Worm (Caenorhabditis elegans) whole organism, L4 larva: ENCODE measurements around the gene B0496.6.

ENCODE experiments used
- D1046.2 ChIP-seq: fragments of 200-800 bp; sonication (Bioruptor generic); IDR thresholded peaks from 2 replicates; pipeline ENCODE4 v1.3.6; 2022; ENCODE audit warnings: missing genetic modification characterization, missing compliant biosample characterization
- F26F4.8 ChIP-seq: fragments of 200-800 bp; sonication (Bioruptor generic); conservative IDR thresholded peaks from 2 replicates; pipeline ENCODE4 v1.3.6; 2022; ENCODE audit warnings: missing genetic modification characterization, missing compliant biosample characterization
- F37D6.2 ChIP-seq: sonication (generic microtip); optimal IDR thresholded peaks from 2 replicates; lab custom pipeline; 2016; ENCODE audit warnings: mild to moderate bottlenecking, missing genetic modification characterization, missing compliant biosample characterization
- F44E2.7 ChIP-seq: fragments of 200-800 bp; sonication (Bioruptor generic); IDR thresholded peaks from 2 replicates; pipeline ENCODE4 v2.1.2; 2022; ENCODE audit warnings: missing genetic modification characterization, missing compliant biosample characterization
- F49E8.2 ChIP-seq: sonication (generic microtip); optimal IDR thresholded peaks from 2 replicates; lab custom pipeline; 2016; ENCODE audit warnings: missing compliant biosample characterization, mild to moderate bottlenecking, missing genetic modification characterization, borderline replicate concordance
- R02D3.7 ChIP-seq: fragments of 150-350 bp; sonication (generic microtip); optimal IDR thresholded peaks from 3 replicates; lab custom pipeline; 2014; ENCODE audit warnings: missing biosample characterization, missing genetic modification characterization
- aha-1 ChIP-seq: fragments of 150-350 bp; peaks from one replicate; lab custom pipeline; 2014; ENCODE audit warnings: missing biosample characterization, missing genetic modification characterization
- arid-1 ChIP-seq: fragments of 200-800 bp; sonication (Bioruptor generic); conservative IDR thresholded peaks from 2 replicates; pipeline ENCODE4 v1.3.6; 2022; ENCODE audit warnings: missing genetic modification reagents, missing genetic modification characterization, missing compliant biosample characterization
- ceh-20 ChIP-seq: fragments of 200-800 bp; sonication (Bioruptor generic); IDR thresholded peaks from 2 replicates; pipeline ENCODE4 v1.3.6; 2022; ENCODE audit warnings: missing genetic modification reagents, missing genetic modification characterization, missing compliant biosample characterization
- ceh-28 ChIP-seq: fragments of 150-350 bp; optimal IDR thresholded peaks from 2 replicates; lab custom pipeline; 2014; ENCODE audit warnings: missing biosample characterization, missing genetic modification reagents, missing genetic modification characterization
- ctbp-1 ChIP-seq: fragments of 200-800 bp; sonication (Bioruptor generic); IDR thresholded peaks from 2 replicates; pipeline ENCODE4 v1.3.6; 2022; ENCODE audit warnings: missing genetic modification reagents, missing genetic modification characterization, missing compliant biosample characterization
- daf-12 ChIP-seq: fragments of 150-350 bp; optimal IDR thresholded peaks from 2 replicates; lab custom pipeline; 2014; ENCODE audit warnings: missing biosample characterization, missing genetic modification reagents, missing genetic modification characterization
- dmd-6 ChIP-seq: fragments of 200-800 bp; sonication (Bioruptor generic); IDR thresholded peaks from 2 replicates; pipeline ENCODE4 v1.3.6; 2022; ENCODE audit warnings: missing genetic modification reagents, missing genetic modification characterization, missing compliant biosample characterization
- dmd-9 ChIP-seq: fragments of 200-800 bp; sonication (Bioruptor generic); IDR thresholded peaks from 2 replicates; pipeline ENCODE4 v1.3.6; 2022; ENCODE audit warnings: missing genetic modification reagents, missing genetic modification characterization, missing compliant biosample characterization
- dpl-1 ChIP-seq: fragments of 150-350 bp; optimal IDR thresholded peaks from 2 replicates; lab custom pipeline; 2014; ENCODE audit warnings: missing biosample characterization, missing genetic modification reagents, missing genetic modification characterization
- duxl-1 ChIP-seq: sonication (generic microtip); optimal IDR thresholded peaks from 2 replicates; lab custom pipeline; 2016; ENCODE audit warnings: mild to moderate bottlenecking, missing genetic modification characterization, moderate library complexity, missing compliant biosample characterization; ENCODE audit not compliant: poor library complexity
- egl-43 ChIP-seq: fragments of 200-800 bp; sonication (Bioruptor generic); IDR thresholded peaks from 2 replicates; pipeline ENCODE4 v1.3.6; 2022; ENCODE audit warnings: missing genetic modification reagents, missing genetic modification characterization, missing compliant biosample characterization
- fkh-10 ChIP-seq: fragments of 150-350 bp; optimal IDR thresholded peaks from 2 replicates; lab custom pipeline; 2014; ENCODE audit warnings: missing biosample characterization, missing genetic modification reagents, missing genetic modification characterization
- hif-1 ChIP-seq, 2 experiments: sonication (generic microtip); optimal IDR thresholded peaks; 2 replicates each; lab custom pipeline; 2016 to 2017; ENCODE audit warnings: missing compliant biosample characterization in 2 of 2, missing genetic modification characterization in 2 of 2, missing genetic modification reagents in 2 of 2, missing genotype in 2 of 2, mild to moderate bottlenecking in 1 of 2
- hlh-11 ChIP-seq: fragments of 200-800 bp; sonication (Bioruptor generic); optimal IDR thresholded peaks from 2 replicates; lab custom pipeline; 2018; ENCODE audit warnings: mild to moderate bottlenecking, missing genetic modification characterization, missing compliant biosample characterization
- hlh-30 ChIP-seq: sonication (generic microtip); optimal IDR thresholded peaks from 2 replicates; lab custom pipeline; 2017; ENCODE audit warnings: antibody characterized with exemption, mild to moderate bottlenecking, missing genetic modification characterization, missing compliant biosample characterization; ENCODE audit not compliant: insufficient read depth
- hmg-1.1 ChIP-seq: fragments of 200-800 bp; sonication (Bioruptor generic); IDR thresholded peaks from 2 replicates; pipeline ENCODE4 v1.3.6; 2022; ENCODE audit warnings: missing genetic modification reagents, missing genetic modification characterization, missing compliant biosample characterization
- lin-1 ChIP-seq: fragments of 200-800 bp; sonication (Bioruptor generic); IDR thresholded peaks from 2 replicates; pipeline ENCODE4 v1.3.6; 2022; ENCODE audit warnings: missing genetic modification reagents, missing genetic modification characterization, missing compliant biosample characterization
- lin-13 ChIP-seq: fragments of 150-350 bp; optimal IDR thresholded peaks from 2 replicates; lab custom pipeline; 2014; ENCODE audit warnings: missing biosample characterization, missing genetic modification reagents, missing genetic modification characterization
- lin-15B ChIP-seq: fragments of 150-350 bp; sonication (generic microtip); optimal IDR thresholded peaks from 3 replicates; lab custom pipeline; 2014; ENCODE audit warnings: missing biosample characterization, missing genetic modification characterization
- lsy-2 ChIP-seq, 2 experiments: fragments of 150-350 bp in 1 of 2; sonication (generic microtip) in 1 of 2; optimal IDR thresholded peaks; 2 replicates each; lab custom pipeline; 2014 to 2017; ENCODE audit warnings: missing biosample characterization in 2 of 2, missing genetic modification characterization in 2 of 2
- madf-5 ChIP-seq, 2 experiments: fragments of 200-800 bp; sonication (Bioruptor generic); IDR thresholded peaks; 2 replicates each; pipeline ENCODE4 v1.3.6; 2022; ENCODE audit warnings: missing compliant biosample characterization in 2 of 2, missing genetic modification characterization in 2 of 2
- madf-9 ChIP-seq: fragments of 200-800 bp; sonication (Bioruptor generic); conservative IDR thresholded peaks from 2 replicates; pipeline ENCODE4 v1.3.6; 2022; ENCODE audit warnings: missing genetic modification reagents, missing genetic modification characterization, missing compliant biosample characterization
- mdl-1 ChIP-seq, 2 experiments: fragments of 150-350 bp in 1 of 2; sonication (generic microtip) in 1 of 2; optimal IDR thresholded peaks; 2 replicates each; lab custom pipeline; 2014 to 2017; ENCODE audit warnings: missing biosample characterization in 2 of 2, missing genetic modification characterization in 2 of 2
- mes-2 ChIP-seq: sonication (generic microtip); optimal IDR thresholded peaks from 2 replicates; lab custom pipeline; 2016; ENCODE audit warnings: missing genotype, mild to moderate bottlenecking, missing genetic modification characterization, missing compliant biosample characterization; ENCODE audit not compliant: poor library complexity, severe bottlenecking
- mxl-2 ChIP-seq: fragments of 200-800 bp; sonication (Bioruptor generic); conservative IDR thresholded peaks from 2 replicates; pipeline ENCODE4 v1.3.6; 2022; ENCODE audit warnings: missing genetic modification reagents, missing genetic modification characterization, missing compliant biosample characterization
- mxl-3 ChIP-seq: fragments of 200-800 bp; sonication (Bioruptor generic); optimal IDR thresholded peaks from 2 replicates; lab custom pipeline; 2018; ENCODE audit warnings: mild to moderate bottlenecking, missing genetic modification characterization, missing compliant biosample characterization
- nhr-102 ChIP-seq: sonication (generic microtip); optimal IDR thresholded peaks from 2 replicates; lab custom pipeline; 2016; ENCODE audit warnings: mild to moderate bottlenecking, missing genetic modification characterization, moderate library complexity, missing compliant biosample characterization
- nhr-11 ChIP-seq: fragments of 150-350 bp; optimal IDR thresholded peaks from 2 replicates; lab custom pipeline; 2014; ENCODE audit warnings: missing biosample characterization, missing genetic modification characterization
- nhr-111 ChIP-seq: fragments of 200-800 bp; sonication (Bioruptor generic); optimal IDR thresholded peaks from 2 replicates; lab custom pipeline; 2018; ENCODE audit warnings: mild to moderate bottlenecking, missing genetic modification characterization, missing compliant biosample characterization
- nhr-28 ChIP-seq: fragments of 150-350 bp; optimal IDR thresholded peaks from 2 replicates; lab custom pipeline; 2014; ENCODE audit warnings: missing biosample characterization, missing genetic modification characterization
- nhr-48 ChIP-seq: sonication (generic microtip); optimal IDR thresholded peaks from 2 replicates; lab custom pipeline; 2016; ENCODE audit warnings: mild to moderate bottlenecking, missing genetic modification characterization, missing compliant biosample characterization
- nhr-77 ChIP-seq: fragments of 150-350 bp; optimal IDR thresholded peaks from 2 replicates; lab custom pipeline; 2014; ENCODE audit warnings: missing biosample characterization, missing genetic modification characterization
- rbr-2 ChIP-seq: sonication (generic microtip); optimal IDR thresholded peaks from 2 replicates; lab custom pipeline; 2016; ENCODE audit warnings: missing genotype, missing genetic modification characterization, missing compliant biosample characterization
- sdz-12 ChIP-seq: fragments of 200-800 bp; sonication (Bioruptor generic); optimal IDR thresholded peaks from 2 replicates; lab custom pipeline; 2018; ENCODE audit warnings: mild to moderate bottlenecking, missing genetic modification characterization, missing compliant biosample characterization
- set-16 ChIP-seq: fragments of 200-800 bp; sonication (Bioruptor generic); IDR thresholded peaks from 2 replicates; pipeline ENCODE4 v1.3.6; 2022; ENCODE audit warnings: missing genetic modification reagents, missing genetic modification characterization, missing compliant biosample characterization
- tra-1 ChIP-seq: fragments of 200-800 bp; sonication (Bioruptor generic); IDR thresholded peaks from 2 replicates; pipeline ENCODE4 v1.3.6; 2022; ENCODE audit warnings: missing genetic modification reagents, missing genetic modification characterization, missing compliant biosample characterization
- unc-39 ChIP-seq: sonication (generic microtip); optimal IDR thresholded peaks from 2 replicates; lab custom pipeline; 2017; ENCODE audit warnings: missing biosample characterization, missing genetic modification characterization
- unc-62 ChIP-seq, 3 experiments: fragments of 150-350 bp in 1 of 3; sonication (generic microtip); optimal IDR thresholded peaks in 2 of 3; peaks in 1 of 3; 1 replicate in 1 of 3; 2 replicates in 2 of 3; lab custom pipeline; 2014 to 2017; ENCODE audit warnings: missing biosample characterization in 3 of 3, missing genetic modification characterization in 3 of 3, missing genetic modification reagents in 3 of 3, missing genotype in 1 of 3
- vab-7 ChIP-seq: fragments of 200-800 bp; sonication (Bioruptor generic); IDR thresholded peaks from 2 replicates; pipeline ENCODE4 v1.3.6; 2022; ENCODE audit warnings: missing genetic modification reagents, missing genetic modification characterization, missing compliant biosample characterization
- zag-1 ChIP-seq: fragments of 150-350 bp; optimal IDR thresholded peaks from 2 replicates; lab custom pipeline; 2014; ENCODE audit warnings: missing biosample characterization, missing genetic modification characterization
- zfp-3 ChIP-seq: fragments of 200-800 bp; sonication (Bioruptor generic); conservative IDR thresholded peaks from 2 replicates; pipeline ENCODE4 v1.3.6; 2022; ENCODE audit warnings: missing genetic modification reagents, missing genetic modification characterization, missing compliant biosample characterization

B0496.6 gene

ce11 chrIV:7400502-7401118 is 18.3 kb upstream of the B0496.6 start (continued):
- TF ChIP-seq nhr-28 (tag; lab: Kevin White, UChicago) = no peak
- TF ChIP-seq lin-13 = no peak
- no peak for TF ChIP-seq D1046.2 (GFP tag; lab: Robert Waterston, UW)
- TF ChIP-seq madf-9 = no peak
- TF ChIP-seq nhr-102 = no peak
- TF ChIP-seq F44E2.7 (GFP tag; lab: Robert Waterston, UW) = no peak
- TF ChIP-seq nhr-11 (tag; lab: Kevin White, UChicago) = no peak
- TF ChIP-seq lin-15B (tag; lab: Kevin White, UChicago) = no peak
- TF ChIP-seq R02D3.7 = no peak
- TF ChIP-seq zag-1 (tag; lab: Kevin White, UChicago) = no peak
- TF ChIP-seq nhr-77 (tag; lab: Kevin White, UChicago) = no peak
- TF ChIP-seq daf-12 = no peak
- TF ChIP-seq madf-5 (GFP tag; IDR thresholded peaks at IDR 0.05; lab: Robert Waterston, UW) = no peak
- TF ChIP-seq duxl-1 (tag; lab: Kevin White, UChicago) = no peak
- TF ChIP-seq nhr-111 (GFP tag; lab: Kevin White, UChicago) = no peak
- TF ChIP-seq dpl-1 (GFP tag; lab: Kevin White, UChicago) = no peak
- peak in 1 of 2 experiments; percentile 25 for TF ChIP-seq hif-1 (tag; optimal IDR thresholded peaks at IDR 0.05; lab: Kevin White, UChicago)
- TF ChIP-seq lin-1 = no peak
- 0 out of 2 replicates have a peak, but pooled peaks have one; percentile 14 for TF ChIP-seq hmg-1.1 (GFP tag; lab: Robert Waterston, UW)
- no peak for TF ChIP-seq sdz-12 (GFP tag; lab: Kevin White, UChicago)
- TF ChIP-seq aha-1 (tag; lab: Kevin White, UChicago) = peak; percentile 41
- no peak for TF ChIP-seq F26F4.8 (GFP tag; lab: Robert Waterston, UW)
- TF ChIP-seq unc-39 (tag; lab: Kevin White, UChicago) = no peak
- TF ChIP-seq unc-62 (GFP tag; optimal IDR thresholded peaks at IDR 0.05 in 1 of 2; lab: Kevin White, UChicago) = peak in 1 of 2 experiments; percentile 76
- no peak for TF ChIP-seq unc-62 (tag; optimal IDR thresholded peaks at IDR 0.05; lab: Kevin White, UChicago)
- TF ChIP-seq dmd-6 (GFP tag; lab: Robert Waterston, UW) = no peak
- TF ChIP-seq zfp-3 (GFP tag; lab: Robert Waterston, UW) = no peak
- no peak for TF ChIP-seq nhr-48
- no peak for TF ChIP-seq mxl-2 (GFP tag; lab: Robert Waterston, UW)

DNA sequence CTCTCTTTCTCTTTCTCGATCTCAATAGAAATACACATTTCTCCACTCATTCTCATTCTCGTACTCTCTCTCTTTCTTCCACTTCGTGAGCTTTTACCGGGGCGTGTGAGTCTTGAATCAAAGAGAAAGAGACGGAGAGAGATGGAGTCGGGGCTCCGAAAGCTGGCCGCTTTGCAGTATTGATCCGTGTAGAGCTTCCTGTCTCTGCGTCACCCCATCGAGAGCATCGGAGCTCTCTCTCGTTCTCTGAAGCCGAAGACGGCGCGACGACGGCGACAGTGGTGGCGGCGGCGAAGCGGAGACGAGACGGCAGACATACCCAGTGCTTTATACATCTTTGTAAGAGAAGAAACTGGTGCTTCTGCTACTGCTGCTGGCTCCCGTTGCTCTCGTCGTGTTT is 16.8 kb upstream of the B0496.6 start:
- TF ChIP-seq egl-43 = peak; percentile 85
- peak; percentile 94 for TF ChIP-seq F37D6.2 (tag; lab: Kevin White, UChicago)
- peak in 1 of 2 experiments; percentile 61 for TF ChIP-seq unc-62 (GFP tag; optimal IDR thresholded peaks at IDR 0.05 in 1 of 2; lab: Kevin White, UChicago)
- TF ChIP-seq unc-62 (tag; optimal IDR thresholded peaks at IDR 0.05; lab: Kevin White, UChicago) = no peak
- no peak for TF ChIP-seq arid-1 (GFP tag; lab: Robert Waterston, UW)
- TF ChIP-seq lsy-2 (tag; optimal IDR thresholded peaks at IDR 0.05; lab: Kevin White, UChicago) = peak; percentile 25 to 71
- TF ChIP-seq mxl-3 (GFP tag; lab: Kevin White, UChicago) = no peak
- TF ChIP-seq aha-1 (tag; lab: Kevin White, UChicago) = peak; percentile 97
- peak; percentile 28; the same call in 1 of the 2 replicates for TF ChIP-seq dmd-6 (GFP tag; lab: Robert Waterston, UW)
- TF ChIP-seq zfp-3 (GFP tag; lab: Robert Waterston, UW) = no peak
- TF ChIP-seq ctbp-1 = peak; percentile 88
- TF ChIP-seq set-16 (GFP tag; lab: Robert Waterston, UW) = peak; percentile 97
- peak in 1 of 2 experiments; percentile 35 for TF ChIP-seq mdl-1 (tag; optimal IDR thresholded peaks at IDR 0.05; lab: Kevin White, UChicago)
- TF ChIP-seq F49E8.2 (tag; lab: Kevin White, UChicago) = no peak
- peak; percentile 77 for TF ChIP-seq nhr-11 (tag; lab: Kevin White, UChicago)
- peak; percentile 89 for TF ChIP-seq rbr-2
- TF ChIP-seq fkh-10 = peak; percentile 97
- peak; percentile 61; the same call in 1 of the 2 replicates for TF ChIP-seq vab-7
- TF ChIP-seq nhr-111 (GFP tag; lab: Kevin White, UChicago) = no peak
- TF ChIP-seq hlh-11 = peak; percentile 74
- peak in 1 of 2 experiments; percentile 65 for TF ChIP-seq hif-1 (tag; optimal IDR thresholded peaks at IDR 0.05; lab: Kevin White, UChicago)
- TF ChIP-seq tra-1 (GFP tag; lab: Robert Waterston, UW) = peak; percentile 47; the same call in 1 of the 2 replicates
- TF ChIP-seq dpl-1 (GFP tag; lab: Kevin White, UChicago) = peak; percentile 5
- TF ChIP-seq hmg-1.1 (GFP tag; lab: Robert Waterston, UW) = peak; percentile 86
- peak; percentile 74 for TF ChIP-seq ceh-20 (GFP tag; lab: Robert Waterston, UW)
- TF ChIP-seq ceh-28 (tag; lab: Kevin White, UChicago) = peak; percentile 56
- peak; percentile 15 for TF ChIP-seq mes-2 (tag; lab: Kevin White, UChicago)
- peak; percentile 42 for TF ChIP-seq hlh-30 (tag; lab: Kevin White, UChicago)
- TF ChIP-seq dmd-9 (GFP tag; lab: Robert Waterston, UW) = no peak
